Worm (Caenorhabditis elegans): ENCODE data around the gene W06D12.6.
A peak's percentile ranks its signal among the peaks of the same experiment; 100 is the strongest.

Gene W06D12.6

DNA sequence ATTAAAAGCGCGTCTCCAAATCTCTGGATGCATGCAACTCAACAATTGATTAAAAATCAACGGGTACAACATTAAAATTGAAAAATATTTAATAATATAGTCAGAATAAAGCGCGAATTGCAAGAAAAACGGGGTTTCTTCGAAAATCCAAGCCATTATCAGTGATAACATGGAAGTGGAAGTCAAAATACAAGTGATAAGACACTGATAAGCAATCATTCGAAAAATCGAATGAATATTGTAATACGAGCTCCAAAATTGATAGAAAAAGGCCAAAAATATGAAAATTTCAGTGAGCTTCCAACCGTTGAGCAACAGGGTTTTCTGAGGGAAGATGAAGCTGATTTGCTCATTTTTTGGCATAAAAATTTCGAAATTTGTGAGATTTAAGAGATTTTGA, 11.7 kb upstream of the W06D12.6 start:
- TF ChIP-seq lir-3 (tag; optimal IDR thresholded peaks at IDR 0.05) = no peak
- no peak for TF ChIP-seq daf-19 (GFP tag; conservative IDR thresholded peaks at IDR 0.05)
- no peak for TF ChIP-seq hmg-1.1 (GFP tag; IDR thresholded peaks at IDR 0.05)
- TF ChIP-seq pqm-1 (tag; optimal IDR thresholded peaks at IDR 0.05) = peak; percentile 75
- no peak for TF ChIP-seq ceh-20 (GFP tag; IDR thresholded peaks at IDR 0.05)

DNA sequence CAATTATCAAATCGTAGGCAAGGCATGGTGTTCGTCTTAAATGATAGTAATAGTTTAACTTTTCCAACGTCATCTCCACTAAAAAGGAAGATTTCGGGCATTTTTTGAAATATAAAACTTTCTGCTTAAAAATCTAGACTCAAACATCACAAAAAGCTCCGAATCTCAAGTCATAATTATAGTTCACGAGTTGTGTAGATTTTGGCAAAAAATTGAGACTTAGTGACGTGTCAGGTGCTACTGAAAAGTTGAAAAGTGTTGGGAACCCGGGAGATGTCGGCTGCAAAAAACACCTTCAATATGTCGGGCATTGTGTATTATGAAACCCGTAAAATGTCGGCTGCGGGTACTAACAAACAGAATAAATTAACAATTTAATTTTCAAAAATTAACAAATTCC, 10.1 kb upstream of the W06D12.6 start, which contains the start of gene Y26G10.1:
Gene Y26G10.1, minus strand, starts transcription at position 101 of the 400 bp plus-strand sequence.
- TF ChIP-seq nhr-11 (tag; optimal IDR thresholded peaks at IDR 0.05) (no peak), zip-11 (GFP tag; IDR thresholded peaks at IDR 0.05) (no peak), duxl-1 (tag; optimal IDR thresholded peaks at IDR 0.05; ENCODE audit: poor library complexity) (no peak), egl-43 (GFP tag; IDR thresholded peaks at IDR 0.05) (no peak), lsy-2 (tag; optimal IDR thresholded peaks at IDR 0.05) (no peak), ceh-82 (tag; optimal IDR thresholded peaks at IDR 0.05) (no peak), arid-1 (GFP tag; conservative IDR thresholded peaks at IDR 0.05) (no peak), unc-39 (tag; optimal IDR thresholded peaks at IDR 0.05) (no peak), F10B5.3 (tag; optimal IDR thresholded peaks at IDR 0.05) (no peak), mep-1 (tag; optimal IDR thresholded peaks at IDR 0.05) (no peak), F26F4.8 (GFP tag; conservative IDR thresholded peaks at IDR 0.05) (no peak), ces-1 (GFP tag; optimal IDR thresholded peaks at IDR 0.05) (no peak), ceh-44 (GFP tag; IDR thresholded peaks at IDR 0.05) (no peak), hmg-1.1 (GFP tag; IDR thresholded peaks at IDR 0.05) (no peak), nhr-6 (tag; optimal IDR thresholded peaks at IDR 0.05) (no peak), lin-13 (GFP tag; optimal IDR thresholded peaks at IDR 0.05) (no peak), nhr-237 (tag; optimal IDR thresholded peaks at IDR 0.05) (no peak), mdl-1 (tag; optimal IDR thresholded peaks at IDR 0.05) (no peak), lin-29 (GFP tag; IDR thresholded peaks at IDR 0.05) (no peak)

- TF ChIP-seq zip-2 (tag; optimal IDR thresholded peaks at IDR 0.05) (no peak), madf-9 (GFP tag; conservative IDR thresholded peaks at IDR 0.05) (no peak), nhr-42 (GFP tag; IDR thresholded peaks at IDR 0.05) (no peak), skn-1 (tag; optimal IDR thresholded peaks at IDR 0.05) (no peak), unc-130 (GFP tag; optimal IDR thresholded peaks at IDR 0.05) (no peak)
Measured at ce11 chrV:17696753-17697152, 9.2 kb upstream of the W06D12.6 start, which contains the start of gene spp-29. Gene spp-29 (minus strand): TSS chrV:17696853.

ce11 chrV:17699097-17699496, 6.8 kb upstream of the W06D12.6 start, which contains the start of gene Y26G10.4:
Gene Y26G10.4 (minus strand): TSS chrV:17699197.
- TF ChIP-seq ztf-7 (tag; optimal IDR thresholded peaks at IDR 0.05) (no peak), Y75B8A.6 (GFP tag; IDR thresholded peaks at IDR 0.05) (no peak), pha-4 (GFP tag; IDR thresholded peaks at IDR 0.05) (no peak), pha-4 (tag; optimal IDR thresholded peaks at IDR 0.05) (no peak), Y48G9A.11 (GFP tag; IDR thresholded peaks at IDR 0.05) (no peak), set-16 (GFP tag; IDR thresholded peaks at IDR 0.05) (no peak), zfp-2 (tag; optimal IDR thresholded peaks at IDR 0.05) (no peak), T20F7.1 (GFP tag; optimal IDR thresholded peaks at IDR 0.05) (no peak)

ce11 chrV:17699659-17700058, 6.3 kb upstream of the W06D12.6 start, which contains the start of gene Y26G10.6:
Gene Y26G10.6 (plus strand): TSS chrV:17699959.
- TF ChIP-seq egl-27 (tag; optimal IDR thresholded peaks at IDR 0.05) (no peak), dpl-1 (GFP tag; optimal IDR thresholded peaks at IDR 0.05) (no peak), nhr-48 (tag; optimal IDR thresholded peaks at IDR 0.05) (no peak), hlh-11 (tag; optimal IDR thresholded peaks at IDR 0.05) (no peak), mxl-3 (GFP tag; optimal IDR thresholded peaks at IDR 0.05) (no peak), nhr-25 (tag; optimal IDR thresholded peaks at IDR 0.05; ENCODE audit: borderline replicate concordance, insufficient read depth) (no peak), aly-2 (tag; optimal IDR thresholded peaks at IDR 0.05) (no peak), T20F7.1 (GFP tag; optimal IDR thresholded peaks at IDR 0.05) (no peak), madf-9 (GFP tag; conservative IDR thresholded peaks at IDR 0.05) (no peak), nhr-28 (tag; optimal IDR thresholded peaks at IDR 0.05) (no peak), lir-3 (tag; optimal IDR thresholded peaks at IDR 0.05) (no peak), saeg-2 (GFP tag; IDR thresholded peaks at IDR 0.05) (no peak), tra-1 (GFP tag; IDR thresholded peaks at IDR 0.05) (no peak), mep-1 (tag; optimal IDR thresholded peaks at IDR 0.05) (no peak), daf-8 (GFP tag; IDR thresholded peaks at IDR 0.05) (no peak)

Data from whole organism, L4 larva.